Fruit fly (Drosophila melanogaster): ENCODE results near the gene snu.

- no peak for TF ChIP-seq Dll (optimal IDR thresholded peaks at IDR 0.05)
- no peak for TF ChIP-seq CG8478 (optimal IDR thresholded peaks at IDR 0.05)
- TF ChIP-seq psq (optimal IDR thresholded peaks at IDR 0.05) = no peak
Observed at dm6 chr3R:28650380-28650779, 24.5 kb upstream of the snu start, which contains the start of gene CG31050.
